Fruit fly (Drosophila melanogaster) whole organism, embryonic: ENCODE measurements around the gene NFAT.

ENCODE experiments used
- Blimp-1 ChIP-seq: fragments of 200-800 bp; sonication (Bioruptor generic); optimal IDR thresholded peaks from 3 replicates; lab custom pipeline; 2018; ENCODE audit warnings: missing biosample characterization, missing genetic modification characterization, mild to moderate bottlenecking, moderate library complexity, missing genetic modification reagents
- CG10209 ChIP-seq: fragments of 200-800 bp; sonication (Bioruptor generic); optimal IDR thresholded peaks from 3 replicates; lab custom pipeline; 2017; ENCODE audit warnings: missing biosample characterization, mild to moderate bottlenecking, missing genetic modification characterization, missing genetic modification reagents
- CG10565 ChIP-seq: fragments of 200-800 bp; sonication (Bioruptor generic); optimal IDR thresholded peaks from 3 replicates; lab custom pipeline; 2016; ENCODE audit warnings: missing biosample characterization, mild to moderate bottlenecking, missing genetic modification characterization
- CG11093 ChIP-seq: fragments of 200-800 bp; sonication (Bioruptor generic); IDR thresholded peaks from 3 replicates; pipeline ENCODE4 v1.3.6; 2022; ENCODE audit warnings: missing biosample characterization, missing genetic modification characterization
- CG12744 ChIP-seq: fragments of 200-800 bp; sonication (Bioruptor generic); optimal IDR thresholded peaks from 2 replicates; lab custom pipeline; 2016; ENCODE audit warnings: missing biosample characterization, missing genetic modification characterization
- CG13624 ChIP-seq: fragments of 200-800 bp; sonication (Bioruptor generic); optimal IDR thresholded peaks from 2 replicates; lab custom pipeline; 2016; ENCODE audit warnings: missing biosample characterization, missing genetic modification characterization
- CG13775 ChIP-seq: fragments of 200-800 bp; sonication (Bioruptor generic); optimal IDR thresholded peaks from 3 replicates; lab custom pipeline; 2017; ENCODE audit warnings: missing biosample characterization, mild to moderate bottlenecking, missing genetic modification characterization
- CG15011 ChIP-seq: fragments of 200-800 bp; sonication (Bioruptor generic); optimal IDR thresholded peaks from 3 replicates; lab custom pipeline; 2018; ENCODE audit warnings: missing biosample characterization, mild to moderate bottlenecking, missing genetic modification characterization
- CG15269 ChIP-seq: fragments of 200-800 bp; sonication (Bioruptor generic); optimal IDR thresholded peaks from 2 replicates; lab custom pipeline; 2018; ENCODE audit warnings: missing biosample characterization, mild to moderate bottlenecking, missing genetic modification characterization, moderate library complexity
- CG2678 ChIP-seq: fragments of 200-800 bp; sonication (Bioruptor generic); optimal IDR thresholded peaks from 3 replicates; lab custom pipeline; 2019; ENCODE audit warnings: missing biosample characterization, mild to moderate bottlenecking, missing genetic modification characterization, moderate library complexity
- CG32772 ChIP-seq: fragments of 200-800 bp; sonication (Bioruptor generic); IDR thresholded peaks from 2 replicates; pipeline ENCODE4 v1.3.6; 2022; ENCODE audit warnings: missing biosample characterization, missing genetic modification characterization
- CG33557 ChIP-seq: fragments of 200-800 bp; sonication (Bioruptor generic); optimal IDR thresholded peaks from 2 replicates; lab custom pipeline; 2019; ENCODE audit warnings: missing biosample characterization, mild to moderate bottlenecking, missing genetic modification characterization, moderate library complexity
- CG42726 ChIP-seq: fragments of 200-800 bp; sonication (Bioruptor generic); IDR thresholded peaks from 2 replicates; pipeline ENCODE4 v1.3.6; 2022; ENCODE audit warnings: missing biosample characterization, missing genetic modification characterization; ENCODE audit not compliant: partially characterized antibody
- CG4854 ChIP-seq: fragments of 200-800 bp; sonication (Bioruptor generic); optimal IDR thresholded peaks from 2 replicates; lab custom pipeline; 2016; ENCODE audit warnings: missing biosample characterization, missing genetic modification characterization, inconsistent platforms
- CG5245 ChIP-seq: fragments of 200-800 bp; sonication (Bioruptor generic); optimal IDR thresholded peaks from 3 replicates; lab custom pipeline; 2016; ENCODE audit warnings: missing biosample characterization, missing genetic modification characterization
- CG5953 ChIP-seq: fragments of 200-800 bp; sonication (Bioruptor generic); IDR thresholded peaks from 2 replicates; pipeline ENCODE4 v1.3.6; 2022; ENCODE audit warnings: missing biosample characterization, missing genetic modification characterization
- CG6654 ChIP-seq: fragments of 200-800 bp; sonication (Bioruptor generic); optimal IDR thresholded peaks from 2 replicates; lab custom pipeline; 2017; ENCODE audit warnings: missing biosample characterization, mild to moderate bottlenecking, missing genetic modification characterization
- CG7745 ChIP-seq: fragments of 200-800 bp; sonication (Bioruptor generic); optimal IDR thresholded peaks from 2 replicates; lab custom pipeline; 2018; ENCODE audit warnings: missing biosample characterization, mild to moderate bottlenecking, missing genetic modification characterization, moderate library complexity
- CG7963 ChIP-seq: fragments of 200-800 bp; sonication (Bioruptor generic); IDR thresholded peaks from 3 replicates; pipeline ENCODE4 v1.3.6; 2022; ENCODE audit warnings: missing biosample characterization, missing genetic modification characterization; ENCODE audit not compliant: partially characterized antibody
- CG8388 ChIP-seq: fragments of 200-800 bp; sonication (Bioruptor generic); optimal IDR thresholded peaks from 2 replicates; lab custom pipeline; 2019; ENCODE audit warnings: missing biosample characterization, mild to moderate bottlenecking, missing genetic modification characterization, moderate library complexity
- CG8478 ChIP-seq: fragments of >200 bp; optimal IDR thresholded peaks from 2 replicates; lab custom pipeline; 2018
- CG9797 ChIP-seq: fragments of 200-800 bp; sonication (Bioruptor generic); optimal IDR thresholded peaks from 3 replicates; lab custom pipeline; 2018; ENCODE audit warnings: missing biosample characterization, mild to moderate bottlenecking, missing genetic modification characterization
- Doc3 ChIP-seq: fragments of 200-800 bp; sonication (Bioruptor generic); IDR thresholded peaks from 3 replicates; pipeline ENCODE4 v1.3.6; 2022; ENCODE audit warnings: missing biosample characterization, missing genetic modification characterization; ENCODE audit not compliant: partially characterized antibody
- H2.0 ChIP-seq: fragments of 200-800 bp; sonication (Bioruptor generic); IDR thresholded peaks from 2 replicates; pipeline ENCODE4 v1.3.6; 2022; ENCODE audit warnings: missing biosample characterization, missing genetic modification characterization
- HHEX ChIP-seq: fragments of 200-800 bp; sonication (Bioruptor generic); optimal IDR thresholded peaks from 3 replicates; lab custom pipeline; 2017; ENCODE audit warnings: missing biosample characterization, mild to moderate bottlenecking, missing genetic modification characterization, missing genetic modification reagents
- Mes4 ChIP-seq: fragments of 200-800 bp; sonication (Bioruptor generic); optimal IDR thresholded peaks from 2 replicates; lab custom pipeline; 2016; ENCODE audit warnings: missing biosample characterization, missing genetic modification characterization
- Pdp1 ChIP-seq, 2 experiments: fragments of 200-800 bp; sonication (Bioruptor generic); optimal IDR thresholded peaks; 3 replicates each; lab custom pipeline; 2016; ENCODE audit warnings: missing biosample characterization in 2 of 2, missing genetic modification characterization in 2 of 2, mild to moderate bottlenecking in 1 of 2, moderate library complexity in 1 of 2
- Sox102F ChIP-seq: fragments of 200-800 bp; sonication (Bioruptor generic); optimal IDR thresholded peaks from 2 replicates; lab custom pipeline; 2018; ENCODE audit warnings: missing biosample characterization, mild to moderate bottlenecking, missing genetic modification characterization, moderate library complexity
- bcd ChIP-seq: fragments of 200-800 bp; sonication (Bioruptor generic); optimal IDR thresholded peaks from 2 replicates; lab custom pipeline; 2017; ENCODE audit warnings: missing biosample characterization, mild to moderate bottlenecking, missing genetic modification characterization
- bsh ChIP-seq, 2 experiments: fragments of 200-800 bp; sonication (Bioruptor generic); optimal IDR thresholded peaks; 2 replicates each; lab custom pipeline; 2017 to 2018; ENCODE audit warnings: mild to moderate bottlenecking in 2 of 2, missing biosample characterization in 2 of 2, missing genetic modification characterization in 2 of 2, moderate library complexity in 1 of 2
- cad ChIP-seq: fragments of >200 bp; optimal IDR thresholded peaks from 2 replicates; lab custom pipeline; 2017; ENCODE audit warnings: missing biosample characterization, missing genetic modification characterization
- cato ChIP-seq: fragments of 200-800 bp; sonication (Bioruptor generic); optimal IDR thresholded peaks from 2 replicates; lab custom pipeline; 2016; ENCODE audit warnings: missing biosample characterization, missing genetic modification characterization, borderline replicate concordance
- chm ChIP-seq: fragments of 200-800 bp; sonication (Bioruptor generic); IDR thresholded peaks from 2 replicates; pipeline ENCODE4 v1.3.6; 2022; ENCODE audit warnings: missing biosample characterization, missing genetic modification characterization
- ci ChIP-seq: fragments of 200-800 bp; sonication (Bioruptor generic); IDR thresholded peaks from 3 replicates; pipeline ENCODE4 v1.3.6; 2022; ENCODE audit warnings: missing biosample characterization, missing genetic modification characterization
- dimm ChIP-seq: fragments of 200-800 bp; sonication (Bioruptor generic); IDR thresholded peaks from 2 replicates; pipeline ENCODE4 v1.3.6; 2022; ENCODE audit warnings: missing biosample characterization, missing genetic modification characterization
- eve ChIP-seq, 2 experiments: fragments of >200 bp; optimal IDR thresholded peaks; 2 replicates each; lab custom pipeline; 2017; ENCODE audit warnings: missing biosample characterization in 2 of 2, missing genetic modification characterization in 2 of 2
- gcm2 ChIP-seq: fragments of 200-800 bp; sonication (Bioruptor generic); optimal IDR thresholded peaks from 2 replicates; lab custom pipeline; 2016; ENCODE audit warnings: missing biosample characterization, missing genetic modification characterization
- gsb-n ChIP-seq: fragments of 200-800 bp; sonication (Bioruptor generic); optimal IDR thresholded peaks from 3 replicates; lab custom pipeline; 2018; ENCODE audit warnings: missing biosample characterization, mild to moderate bottlenecking, missing genetic modification characterization
- jigr1 ChIP-seq: fragments of 200-800 bp; sonication (Bioruptor generic); IDR thresholded peaks from 3 replicates; pipeline ENCODE4 v1.3.6; 2022; ENCODE audit warnings: missing biosample characterization, missing genetic modification characterization
- jumu ChIP-seq: fragments of 200-800 bp; sonication (Bioruptor generic); optimal IDR thresholded peaks from 3 replicates; lab custom pipeline; 2016; ENCODE audit warnings: missing biosample characterization, missing genetic modification characterization
- kay ChIP-seq: fragments of 200-800 bp; sonication (Bioruptor generic); optimal IDR thresholded peaks from 2 replicates; lab custom pipeline; 2016; ENCODE audit warnings: missing biosample characterization, missing genetic modification characterization
- klu ChIP-seq: fragments of 200-800 bp; sonication (Bioruptor generic); IDR thresholded peaks from 2 replicates; pipeline ENCODE4 v1.3.6; 2022; ENCODE audit warnings: missing biosample characterization, missing genetic modification characterization
- knrl ChIP-seq: fragments of 200-800 bp; sonication (Bioruptor generic); IDR thresholded peaks from 3 replicates; pipeline ENCODE4 v1.3.6; 2022; ENCODE audit warnings: missing biosample characterization, missing genetic modification characterization; ENCODE audit not compliant: partially characterized antibody
- oc ChIP-seq: fragments of 200-800 bp; sonication (Bioruptor generic); optimal IDR thresholded peaks from 2 replicates; lab custom pipeline; 2018; ENCODE audit warnings: missing biosample characterization, mild to moderate bottlenecking, missing genetic modification characterization, moderate library complexity
- rib ChIP-seq: fragments of 200-800 bp; sonication (Bioruptor generic); IDR thresholded peaks from 2 replicates; pipeline ENCODE4 v1.3.6; 2022; ENCODE audit warnings: missing biosample characterization, missing genetic modification characterization
- stc ChIP-seq: fragments of 200-800 bp; sonication (Bioruptor generic); IDR thresholded peaks from 2 replicates; pipeline ENCODE4 v1.3.6; 2022; ENCODE audit warnings: missing biosample characterization, missing genetic modification characterization
- toy ChIP-seq: fragments of 200-800 bp; sonication (Bioruptor generic); IDR thresholded peaks from 2 replicates; pipeline ENCODE4 v1.3.6; 2022; ENCODE audit warnings: missing biosample characterization, missing genetic modification characterization
- trh ChIP-seq: fragments of 200-800 bp; sonication (Bioruptor generic); optimal IDR thresholded peaks from 2 replicates; lab custom pipeline; 2016; ENCODE audit warnings: missing biosample characterization, missing genetic modification characterization
- unc-4 ChIP-seq: fragments of 200-800 bp; sonication (Bioruptor generic); IDR thresholded peaks from 2 replicates; pipeline ENCODE4 v1.3.6; 2022; ENCODE audit warnings: missing biosample characterization, missing genetic modification characterization; ENCODE audit not compliant: partially characterized antibody

Gene NFAT

DNA sequence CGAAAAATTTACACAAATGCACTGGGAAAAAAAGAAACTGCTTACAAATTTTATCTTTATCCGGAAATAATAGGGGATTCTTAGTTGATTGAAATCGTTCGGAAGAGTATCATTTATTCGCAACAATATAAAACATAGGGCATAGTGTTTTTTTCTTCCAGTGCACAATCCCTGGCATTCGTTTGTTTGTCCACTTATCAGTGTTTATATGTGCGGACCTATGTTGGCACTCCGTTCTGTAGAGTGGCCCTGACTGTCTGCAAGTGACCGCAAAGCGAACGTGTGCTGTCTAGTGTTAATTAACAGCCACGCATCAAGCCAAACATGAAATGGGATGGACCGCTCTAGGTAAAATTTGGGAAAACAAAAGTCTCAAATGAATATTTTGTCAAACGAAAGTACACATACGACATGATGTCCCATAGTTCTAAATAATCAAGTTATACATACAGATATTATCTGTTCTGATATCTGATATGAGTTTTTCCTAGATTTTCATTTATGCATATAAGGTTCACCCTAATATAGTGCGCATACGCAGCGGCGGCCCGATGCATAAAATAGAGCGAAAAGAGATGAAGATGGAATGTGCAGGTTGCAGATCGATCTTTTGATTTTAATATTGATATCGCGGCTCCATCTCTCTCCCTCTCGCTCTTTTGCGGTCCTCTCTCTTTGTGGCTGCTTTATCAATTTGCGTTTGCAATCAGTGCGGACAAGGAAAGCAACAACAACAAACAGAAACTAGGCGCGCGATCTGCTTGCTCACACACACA is 16.8 kb downstream of the NFAT start (continued):
- TF ChIP-seq CG6654 (GFP tag; lab: Kevin White, UChicago) (peak; percentile 70), CG5953 (GFP tag; lab: Robert Waterston, UW) (peak; percentile 84), jigr1 (GFP tag; lab: Robert Waterston, UW) (peak; percentile 77; the same call in 2 of the 3 replicates), bsh (GFP tag; optimal IDR thresholded peaks at IDR 0.05; lab: Kevin White, UChicago) (peak; percentile 78 to 91), trh (GFP tag; lab: Kevin White, UChicago) (peak; percentile 88), CG7963 (GFP tag; lab: Robert Waterston, UW) (no peak), CG32772 (GFP tag; lab: Robert Waterston, UW) (peak; percentile 89), rib (peak; percentile 95), CG42726 (GFP tag; lab: Robert Waterston, UW) (no peak), bcd (peak; percentile 92), gcm2 (peak; percentile 94), CG8388 (GFP tag; lab: Kevin White, UChicago) (peak; percentile 86), CG33557 (GFP tag; lab: Kevin White, UChicago) (peak; percentile 68), eve (GFP tag; optimal IDR thresholded peaks at IDR 0.05; lab: Kevin White, UChicago) (peak in 1 of 2 experiments; percentile 97), cad (GFP tag; lab: Kevin White, UChicago) (no peak), ci (GFP tag; lab: Robert Waterston, UW) (peak; percentile 96), cato (peak; percentile 90), CG13624 (GFP tag; lab: Kevin White, UChicago) (peak; percentile 97), oc (tag; lab: Kevin White, UChicago) (peak; percentile 88), Blimp-1 (GFP tag; lab: Kevin White, UChicago) (peak; percentile 87), klu (GFP tag; lab: Robert Waterston, UW) (peak; percentile 87), knrl (GFP tag; lab: Robert Waterston, UW) (no peak), CG12744 (peak; percentile 93), gsb-n (tag; lab: Kevin White, UChicago) (peak; percentile 69), CG10565 (GFP tag; lab: Kevin White, UChicago) (peak; percentile 69), chm (GFP tag; lab: Robert Waterston, UW) (peak; percentile 78), CG4854 (GFP tag; lab: Kevin White, UChicago) (peak; percentile 90), CG8478 (lab: Kevin White, UChicago) (no peak), Pdp1 (GFP tag; optimal IDR thresholded peaks at IDR 0.05; lab: Kevin White, UChicago) (peak; percentile 93 to 96), CG9797 (peak; percentile 26), CG5245 (peak; percentile 84), kay (GFP tag; lab: Kevin White, UChicago) (peak; percentile 89), CG11093 (GFP tag; lab: Robert Waterston, UW) (peak; percentile 88), CG7745 (tag; lab: Kevin White, UChicago) (no peak), H2.0 (GFP tag; lab: Robert Waterston, UW) (peak; percentile 92), Mes4 (GFP tag; lab: Kevin White, UChicago) (peak; percentile 89), CG2678 (tag; lab: Kevin White, UChicago) (peak; percentile 96), jumu (peak; percentile 95), CG15011 (GFP tag; lab: Kevin White, UChicago) (peak; percentile 87), CG13775 (GFP tag; lab: Kevin White, UChicago) (peak; percentile 91), toy (GFP tag; lab: Robert Waterston, UW) (peak; percentile 84), Sox102F (GFP tag; lab: Kevin White, UChicago) (peak; percentile 95), stc (GFP tag; lab: Robert Waterston, UW) (peak; percentile 87), unc-4 (GFP tag; lab: Robert Waterston, UW) (no peak), HHEX (peak; percentile 91), Doc3 (GFP tag; lab: Robert Waterston, UW) (no peak), CG10209 (GFP tag; lab: Kevin White, UChicago) (peak; percentile 94), CG15269 (tag; lab: Kevin White, UChicago) (peak; percentile 94), dimm (GFP tag; lab: Robert Waterston, UW) (peak; percentile 68)
